Worm (Caenorhabditis elegans): ENCODE data around the gene col-73.
A peak's percentile ranks its signal among the peaks of the same experiment; 100 is the strongest.

The col-73 gene

DNA sequence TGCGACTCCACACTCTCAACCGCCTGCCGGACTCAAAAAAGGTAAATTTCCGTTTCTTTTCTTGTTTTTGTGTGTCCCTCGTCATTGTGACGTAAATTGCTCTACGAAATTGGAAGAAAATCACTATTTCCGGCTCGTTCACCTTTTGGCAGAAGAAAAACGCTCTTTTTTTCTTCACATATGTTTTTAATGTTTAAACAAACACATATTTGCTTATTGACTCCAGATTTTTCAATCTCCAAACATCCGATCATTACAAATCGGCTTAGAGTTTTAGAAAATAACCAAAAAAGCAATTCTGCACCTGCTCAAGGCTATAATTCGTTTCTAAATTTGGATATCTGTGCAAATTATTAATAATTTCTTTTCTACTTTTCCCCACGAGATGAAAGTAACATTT, 33.0 kb upstream of the col-73 start:
- TF ChIP-seq dsc-1 (tag; optimal IDR thresholded peaks at IDR 0.05) (peak; percentile 92), fkh-4 (tag; optimal IDR thresholded peaks at IDR 0.05; ENCODE audit: borderline replicate concordance) (peak; percentile 77), F16B12.6 (tag; optimal IDR thresholded peaks at IDR 0.05) (no peak)

- TF ChIP-seq nhr-237 (tag; optimal IDR thresholded peaks at IDR 0.05), result no peak
- TF ChIP-seq fkh-10 (GFP tag; optimal IDR thresholded peaks at IDR 0.05), result no peak
- no peak for TF ChIP-seq lin-15B (tag; optimal IDR thresholded peaks at IDR 0.05)
- TF ChIP-seq unc-98 (GFP tag; IDR thresholded peaks at IDR 0.05), result no peak
- TF ChIP-seq ets-5 (GFP tag; IDR thresholded peaks at IDR 0.05), result no peak
- TF ChIP-seq lsy-2 (tag; optimal IDR thresholded peaks at IDR 0.05), result no peak
- no peak for TF ChIP-seq nhr-85 (tag)
- TF ChIP-seq elt-3 (tag; optimal IDR thresholded peaks at IDR 0.05), result no peak
- no peak for TF ChIP-seq blmp-1 (tag; optimal IDR thresholded peaks at IDR 0.05)
- no peak for TF ChIP-seq alr-1 (tag; optimal IDR thresholded peaks at IDR 0.05; ENCODE audit: borderline replicate concordance)
- no peak for TF ChIP-seq lin-39 (tag; optimal IDR thresholded peaks at IDR 0.05)
- TF ChIP-seq swsn-7 (tag; optimal IDR thresholded peaks at IDR 0.05), result no peak
- no peak for TF ChIP-seq ama-1 (optimal IDR thresholded peaks at IDR 0.05)
- TF ChIP-seq pag-3 (tag; optimal IDR thresholded peaks at IDR 0.05; ENCODE audit: borderline replicate concordance, insufficient read depth), result no peak
- TF ChIP-seq F16B12.6 (tag; optimal IDR thresholded peaks at IDR 0.05), result no peak
- no peak for TF ChIP-seq fos-1 (tag; optimal IDR thresholded peaks at IDR 0.05)
- no peak for TF ChIP-seq lin-35 (GFP tag; optimal IDR thresholded peaks at IDR 0.05)
Observed at ce11 chrII:4905331-4905730, 32.4 kb upstream of the col-73 start.

- no peak for TF ChIP-seq nhr-19 (GFP tag; conservative IDR thresholded peaks at IDR 0.05)
- no peak for TF ChIP-seq xbp-1 (tag; optimal IDR thresholded peaks at IDR 0.05)
- no peak for TF ChIP-seq nhr-76 (tag; optimal IDR thresholded peaks at IDR 0.05)
- no peak for TF ChIP-seq nhr-90 (tag; optimal IDR thresholded peaks at IDR 0.05; ENCODE audit: poor library complexity)
- no peak for TF ChIP-seq egl-27 (tag; optimal IDR thresholded peaks at IDR 0.05)
- no peak for TF ChIP-seq skn-1 (tag; optimal IDR thresholded peaks at IDR 0.05)
- no peak for TF ChIP-seq mdl-1 (tag; optimal IDR thresholded peaks at IDR 0.05)
- TF ChIP-seq nhr-28 (tag; optimal IDR thresholded peaks at IDR 0.05), result no peak
- no peak for TF ChIP-seq elt-2 (tag; optimal IDR thresholded peaks at IDR 0.05)
- no peak for TF ChIP-seq nhr-12 (tag; optimal IDR thresholded peaks at IDR 0.05)
- TF ChIP-seq zag-1 (tag; optimal IDR thresholded peaks at IDR 0.05), result no peak
- no peak for TF ChIP-seq ztf-11 (tag; optimal IDR thresholded peaks at IDR 0.05)
- no peak for TF ChIP-seq ets-5 (GFP tag; IDR thresholded peaks at IDR 0.05)
- TF ChIP-seq zip-4 (GFP tag; optimal IDR thresholded peaks at IDR 0.05), result no peak
Observed at ce11 chrII:4904778-4905177, 31.8 kb upstream of the col-73 start, which contains the start of gene btbd-10. btbd-10 (plus strand) TSS chrII:4905008.

ce11 chrII:4904277-4904676, 31.3 kb upstream of the col-73 start:
- TF ChIP-seq xbp-1 (tag; optimal IDR thresholded peaks at IDR 0.05) (peak; percentile 65), sox-4 (tag; optimal IDR thresholded peaks at IDR 0.05) (no peak), unc-30 (tag; optimal IDR thresholded peaks at IDR 0.05) (no peak), mef-2 (tag; optimal IDR thresholded peaks at IDR 0.05) (no peak), hpl-2 (GFP tag; optimal IDR thresholded peaks at IDR 0.05) (no peak), Y116A8C.19 (tag; optimal IDR thresholded peaks at IDR 0.05; ENCODE audit: borderline replicate concordance) (no peak), unc-130 (tag; optimal IDR thresholded peaks at IDR 0.05) (no peak), dsc-1 (tag; optimal IDR thresholded peaks at IDR 0.05) (peak; percentile 56), elt-3 (tag; optimal IDR thresholded peaks at IDR 0.05) (peak in 1 of 6 experiments; percentile 24), ztf-11 (tag; optimal IDR thresholded peaks at IDR 0.05) (no peak), irx-1 (tag; optimal IDR thresholded peaks at IDR 0.05) (no peak), nhr-12 (tag; optimal IDR thresholded peaks at IDR 0.05) (no peak), nhr-71 (tag; optimal IDR thresholded peaks at IDR 0.05) (peak; percentile 80), tlp-1 (tag; optimal IDR thresholded peaks at IDR 0.05) (no peak), vab-15 (tag; optimal IDR thresholded peaks at IDR 0.05) (no peak), ceh-82 (tag; optimal IDR thresholded peaks at IDR 0.05) (peak; percentile 30 to 61 (median 42)), nhr-19 (GFP tag; conservative IDR thresholded peaks at IDR 0.05) (peak; percentile 61), nhr-77 (tag; optimal IDR thresholded peaks at IDR 0.05) (peak; percentile 31), egl-13 (tag; optimal IDR thresholded peaks at IDR 0.05) (peak; percentile 4), efl-1 (optimal IDR thresholded peaks at IDR 0.05) (peak; percentile 80 to 89), efl-1 (GFP tag; optimal IDR thresholded peaks at IDR 0.05 in 1 of 2) (peak; percentile 66 to 95), lin-13 (GFP tag; optimal IDR thresholded peaks at IDR 0.05) (peak; percentile 34), nhr-47 (tag; optimal IDR thresholded peaks at IDR 0.05) (peak; percentile 68), mep-1 (tag; optimal IDR thresholded peaks at IDR 0.05) (peak; percentile 85)
